Fruit fly (Drosophila melanogaster): ENCODE data around the gene CG32512.

The CG32512 gene

DNA sequence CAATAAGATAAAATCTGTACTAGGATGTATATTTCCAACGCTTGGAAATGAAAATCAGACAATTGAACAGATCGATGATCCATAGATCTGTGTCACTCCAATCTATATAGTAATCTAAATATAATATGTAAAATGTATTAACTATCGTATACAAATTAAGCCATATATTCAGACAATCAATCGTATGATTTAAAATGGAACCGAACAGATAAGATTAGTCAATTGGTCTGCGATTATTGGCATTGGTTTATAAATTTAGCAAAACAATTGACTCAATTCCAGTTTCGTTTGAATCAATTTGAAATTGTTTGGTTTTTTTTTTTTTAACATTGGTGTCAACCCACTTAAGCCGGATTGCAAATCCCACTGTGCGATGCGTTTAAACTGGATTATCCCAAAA, 568 bp upstream of the CG32512 start:
- TF ChIP-seq Rel (GFP tag; optimal IDR thresholded peaks at IDR 0.05) = no peak
- TF ChIP-seq Rel (tag; optimal IDR thresholded peaks at IDR 0.05) = no peak
- no peak for TF ChIP-seq Mio (GFP tag; optimal IDR thresholded peaks at IDR 0.05)
- TF ChIP-seq psq (GFP tag; optimal IDR thresholded peaks at IDR 0.05) = peak; percentile 6
- peak; percentile 1 for TF ChIP-seq tai (GFP tag; optimal IDR thresholded peaks at IDR 0.05)
- TF ChIP-seq Hr78 (GFP tag; optimal IDR thresholded peaks at IDR 0.05) = no peak
- TF ChIP-seq brk (GFP tag; optimal IDR thresholded peaks at IDR 0.05) = peak; percentile 33
- no peak for TF ChIP-seq dl (GFP tag; optimal IDR thresholded peaks at IDR 0.05; ENCODE audit: insufficient read depth in 1 of 2, partially characterized antibody in 2 of 2)
- no peak for TF ChIP-seq dsf (GFP tag; optimal IDR thresholded peaks at IDR 0.05; ENCODE audit: borderline replicate concordance)
- no peak for TF ChIP-seq Jra (GFP tag; optimal IDR thresholded peaks at IDR 0.05)
- no peak for TF ChIP-seq jim (GFP tag; optimal IDR thresholded peaks at IDR 0.05)
- TF ChIP-seq Abd-B (GFP tag; optimal IDR thresholded peaks at IDR 0.05) = no peak
- TF ChIP-seq fru (GFP tag; optimal IDR thresholded peaks at IDR 0.05) = peak; percentile 8
- peak; percentile 22 for TF ChIP-seq dmrt93B (GFP tag; optimal IDR thresholded peaks at IDR 0.05)
- TF ChIP-seq Myc (optimal IDR thresholded peaks at IDR 0.05) = no peak
- no peak for TF ChIP-seq ey (GFP tag; optimal IDR thresholded peaks at IDR 0.05)
- TF ChIP-seq foxo (GFP tag; optimal IDR thresholded peaks at IDR 0.05) = peak in 1 of 2 experiments; percentile 19

DNA sequence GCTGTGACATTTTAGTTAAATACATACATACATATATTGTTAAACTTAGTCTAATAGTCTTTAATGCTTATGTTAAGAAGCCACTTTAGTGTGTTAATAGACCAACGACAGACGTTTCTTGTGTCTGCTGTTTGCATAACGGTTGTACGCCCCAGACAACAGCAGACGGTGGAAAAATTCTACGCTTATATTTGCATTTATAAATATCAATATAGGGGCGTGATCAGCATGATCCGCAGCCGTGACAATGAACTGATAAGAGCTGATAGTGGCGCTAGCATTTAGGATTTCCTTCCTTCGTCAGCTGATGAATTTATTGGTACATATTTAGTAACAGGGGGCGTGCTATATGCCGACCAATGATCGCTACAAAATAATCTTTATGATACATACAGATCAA, 1.6 kb downstream of the CG32512 start:
- peak; percentile 1 for TF ChIP-seq Hr83 (GFP tag; optimal IDR thresholded peaks at IDR 0.05; ENCODE audit: poor library complexity, severe bottlenecking)
- no peak for TF ChIP-seq Hr78 (GFP tag; optimal IDR thresholded peaks at IDR 0.05)

DNA sequence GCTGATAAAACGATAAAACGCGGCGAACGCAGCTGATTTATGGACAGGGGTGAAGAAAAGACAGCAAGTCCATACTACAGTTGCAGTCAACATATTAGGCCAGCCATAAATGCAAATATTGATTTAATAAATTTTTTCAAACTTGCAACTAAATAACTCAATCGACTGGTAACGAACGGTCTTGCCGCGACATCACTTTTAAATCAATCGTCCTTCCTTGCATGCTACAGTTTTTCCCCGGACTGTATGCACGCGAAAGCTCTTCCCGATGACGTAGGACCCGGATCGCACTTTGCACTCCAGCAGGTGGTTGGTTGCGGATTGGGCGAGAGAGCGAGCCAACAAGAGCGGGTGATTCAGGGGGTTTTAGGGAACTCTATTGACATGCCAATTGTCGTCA, 2.4 kb downstream of the CG32512 start:
- TF ChIP-seq OdsH (GFP tag; optimal IDR thresholded peaks at IDR 0.05) (peak; percentile 95), Mio (GFP tag; optimal IDR thresholded peaks at IDR 0.05) (peak; percentile 83), Hr78 (GFP tag; optimal IDR thresholded peaks at IDR 0.05) (no peak), sage (GFP tag; optimal IDR thresholded peaks at IDR 0.05) (peak; percentile 93), Sp1 (GFP tag; optimal IDR thresholded peaks at IDR 0.05) (peak; percentile 94), GATAd (GFP tag; optimal IDR thresholded peaks at IDR 0.05) (peak; percentile 87), jim (GFP tag; optimal IDR thresholded peaks at IDR 0.05) (no peak), woc (GFP tag; optimal IDR thresholded peaks at IDR 0.05) (peak; percentile 86), Dif (GFP tag; optimal IDR thresholded peaks at IDR 0.05; ENCODE audit: partially characterized antibody) (no peak), pan (optimal IDR thresholded peaks at IDR 0.05) (no peak), brk (GFP tag; optimal IDR thresholded peaks at IDR 0.05) (peak; percentile 89), N (GFP tag; optimal IDR thresholded peaks at IDR 0.05) (no peak), dmrt93B (GFP tag; optimal IDR thresholded peaks at IDR 0.05) (peak; percentile 91), Hnf4 (GFP tag; optimal IDR thresholded peaks at IDR 0.05) (peak; percentile 98), dsf (GFP tag; optimal IDR thresholded peaks at IDR 0.05; ENCODE audit: borderline replicate concordance) (peak; percentile 71), psq (GFP tag; optimal IDR thresholded peaks at IDR 0.05) (peak; percentile 90), fru (GFP tag; optimal IDR thresholded peaks at IDR 0.05) (peak; percentile 94), Jra (GFP tag; optimal IDR thresholded peaks at IDR 0.05) (peak; percentile 87), br (GFP tag; optimal IDR thresholded peaks at IDR 0.05) (peak; percentile 96), tai (GFP tag; optimal IDR thresholded peaks at IDR 0.05) (peak; percentile 91), Myc (optimal IDR thresholded peaks at IDR 0.05) (no peak), h (GFP tag; optimal IDR thresholded peaks at IDR 0.05) (peak; percentile 98), ey (GFP tag; optimal IDR thresholded peaks at IDR 0.05) (peak; percentile 97), Rel (GFP tag; optimal IDR thresholded peaks at IDR 0.05) (peak; percentile 91), Rel (tag; optimal IDR thresholded peaks at IDR 0.05) (peak; percentile 91), rgr (GFP tag; optimal IDR thresholded peaks at IDR 0.05) (peak; percentile 97), CrebA (GFP tag; optimal IDR thresholded peaks at IDR 0.05; ENCODE audit: borderline replicate concordance) (peak; percentile 90), foxo (GFP tag; optimal IDR thresholded peaks at IDR 0.05) (peak; percentile 90 to 97), CG32264 (GFP tag; optimal IDR thresholded peaks at IDR 0.05) (peak; percentile 94), CG9705 (GFP tag; optimal IDR thresholded peaks at IDR 0.05) (peak; percentile 85), HLH106 (tag; optimal IDR thresholded peaks at IDR 0.05) (peak; percentile 94), lola (GFP tag; optimal IDR thresholded peaks at IDR 0.05) (no peak), Hr83 (GFP tag; optimal IDR thresholded peaks at IDR 0.05; ENCODE audit: poor library complexity, severe bottlenecking) (peak; percentile 64), dl (GFP tag; optimal IDR thresholded peaks at IDR 0.05; ENCODE audit: insufficient read depth in 1 of 2, partially characterized antibody in 2 of 2) (no peak)
